Fruit fly (Drosophila melanogaster) whole organism: ENCODE data around the gene GstD7.

Experiments
- CG8478 ChIP-seq: fragments of >200 bp; optimal IDR thresholded peaks from 2 replicates; lab custom pipeline; 2018; ENCODE audit warnings: inconsistent platforms
- EcR ChIP-seq, 2 experiments: fragments of >200 bp; optimal IDR thresholded peaks; 2 replicates each; lab custom pipeline; 2017; ENCODE audit warnings: missing biosample characterization in 2 of 2, missing genetic modification characterization in 2 of 2, missing genetic modification reagents in 2 of 2
- psq ChIP-seq: fragments of >200 bp; optimal IDR thresholded peaks from 2 replicates; lab custom pipeline; 2017
- usp ChIP-seq: fragments of >200 bp; optimal IDR thresholded peaks from 2 replicates; lab custom pipeline; 2017; ENCODE audit warnings: missing biosample characterization, missing genetic modification characterization, mixed read lengths

dm6 chr3R:12356044-12356443 lies 22.3 kb upstream of the GstD7 start, which contains the start of gene MBD-R2:
- TF ChIP-seq CG8478 (lab: Kevin White, UChicago) (no peak), usp (no peak), psq (lab: Kevin White, UChicago) (no peak), EcR (GFP tag; optimal IDR thresholded peaks at IDR 0.05; lab: Kevin White, UChicago) (no peak)
